Fruit fly (Drosophila melanogaster) whole organism, pupa: ENCODE measurements around the gene nanos.

Source experiments
- CG12605 ChIP-seq: fragments of 200-800 bp; sonication (Bioruptor generic); IDR thresholded peaks from 2 replicates; pipeline ENCODE4 v1.3.6; 2022; ENCODE audit warnings: missing biosample characterization, missing genetic modification characterization
- CG14655 ChIP-seq: fragments of 200-800 bp; sonication (Bioruptor generic); optimal IDR thresholded peaks from 3 replicates; lab custom pipeline; 2017; ENCODE audit warnings: mild to moderate bottlenecking, missing biosample characterization, missing genetic modification reagents, missing genetic modification characterization
- CG15710 ChIP-seq: fragments of 200-800 bp; sonication (Bioruptor generic); optimal IDR thresholded peaks from 2 replicates; lab custom pipeline; 2018; ENCODE audit warnings: missing biosample characterization, mild to moderate bottlenecking, missing genetic modification characterization, moderate library complexity
- CG32121 ChIP-seq: fragments of 200-800 bp; sonication (Bioruptor generic); IDR thresholded peaks from 2 replicates; pipeline ENCODE4 v1.3.6; 2022; ENCODE audit warnings: missing biosample characterization, missing genetic modification characterization
- CG34367 ChIP-seq: fragments of 200-800 bp; sonication (Bioruptor generic); optimal IDR thresholded peaks from 2 replicates; lab custom pipeline; 2018; ENCODE audit warnings: missing biosample characterization, mild to moderate bottlenecking, missing genetic modification characterization
- EcR ChIP-seq: fragments of 200-800 bp; sonication (Bioruptor generic); optimal IDR thresholded peaks from 3 replicates; lab custom pipeline; 2019; ENCODE audit warnings: missing biosample characterization, missing genetic modification characterization, mild to moderate bottlenecking, moderate library complexity, missing genetic modification reagents
- Ets98B ChIP-seq: fragments of 200-800 bp; sonication (Bioruptor generic); IDR thresholded peaks from 2 replicates; pipeline ENCODE4 v1.3.6; 2022; ENCODE audit warnings: missing biosample characterization, missing genetic modification characterization
- Pif1A ChIP-seq: fragments of 200-800 bp; sonication (Bioruptor generic); optimal IDR thresholded peaks from 3 replicates; lab custom pipeline; 2016; ENCODE audit warnings: missing biosample characterization, missing genetic modification characterization
- Pif1B ChIP-seq: fragments of 200-800 bp; sonication (Bioruptor generic); optimal IDR thresholded peaks from 3 replicates; lab custom pipeline; 2016; ENCODE audit warnings: missing biosample characterization, missing genetic modification characterization
- Snoo ChIP-seq: fragments of 200-800 bp; sonication (Bioruptor generic); optimal IDR thresholded peaks from 3 replicates; lab custom pipeline; 2017; ENCODE audit warnings: missing biosample characterization, mild to moderate bottlenecking, missing genetic modification characterization, inconsistent platforms
- fd96Ca ChIP-seq: fragments of 200-800 bp; sonication (Bioruptor generic); IDR thresholded peaks from 3 replicates; pipeline ENCODE4 v1.3.6; 2022; ENCODE audit warnings: missing biosample characterization, missing genetic modification characterization
- gl ChIP-seq: fragments of 200-800 bp; sonication (Bioruptor generic); optimal IDR thresholded peaks from 2 replicates; lab custom pipeline; 2018; ENCODE audit warnings: missing biosample characterization, mild to moderate bottlenecking, missing genetic modification characterization

dm6 chr3R:19174512-19174911, 17.5 kb downstream of the nanos start:
- TF ChIP-seq Pif1A (GFP tag; lab: Kevin White, UChicago) = no peak
- no peak for TF ChIP-seq CG15710 (tag; lab: Kevin White, UChicago)
- no peak for TF ChIP-seq Snoo (tag; lab: Kevin White, UChicago)
- no peak for TF ChIP-seq CG14655 (GFP tag; lab: Kevin White, UChicago)
- no peak for TF ChIP-seq CG32121 (GFP tag; lab: Robert Waterston, UW)
- no peak for TF ChIP-seq EcR (GFP tag; lab: Kevin White, UChicago)
- no peak for TF ChIP-seq fd96Ca (GFP tag; lab: Robert Waterston, UW)
- no peak for TF ChIP-seq Pif1B (GFP tag; lab: Kevin White, UChicago)
- TF ChIP-seq CG34367 = no peak
- no peak for TF ChIP-seq CG12605 (GFP tag; lab: Robert Waterston, UW)
- TF ChIP-seq Ets98B (GFP tag; lab: Robert Waterston, UW) = no peak
- TF ChIP-seq gl (tag; lab: Kevin White, UChicago) = no peak
